Worm (Caenorhabditis elegans): ENCODE data around the gene coh-4.

- TF ChIP-seq ama-1 (optimal IDR thresholded peaks at IDR 0.05) = no peak
- no peak for TF ChIP-seq flt-1 (GFP tag; IDR thresholded peaks at IDR 0.05)
- TF ChIP-seq pes-1 (GFP tag; IDR thresholded peaks at IDR 0.05) = no peak
- no peak for TF ChIP-seq hmg-4 (GFP tag; optimal IDR thresholded peaks at IDR 0.05)
- TF ChIP-seq scrt-1 (GFP tag; IDR thresholded peaks at IDR 0.05) = no peak
- TF ChIP-seq ceh-36 (tag; optimal IDR thresholded peaks at IDR 0.05) = no peak
- no peak for TF ChIP-seq hmbx-1 (tag; optimal IDR thresholded peaks at IDR 0.05)
- no peak for TF ChIP-seq ceh-13 (GFP tag; optimal IDR thresholded peaks at IDR 0.05)
- no peak for TF ChIP-seq tra-4 (tag; optimal IDR thresholded peaks at IDR 0.05)
- TF ChIP-seq sea-1 (GFP tag; conservative IDR thresholded peaks at IDR 0.05) = no peak
- no peak for TF ChIP-seq F13C5.2 (tag; optimal IDR thresholded peaks at IDR 0.05)
- TF ChIP-seq hnd-1 (tag; optimal IDR thresholded peaks at IDR 0.05) = no peak
- no peak for TF ChIP-seq tbx-11 (GFP tag; IDR thresholded peaks at IDR 0.05)
Measured at ce11 chrV:4168045-4168444, 7.4 kb downstream of the coh-4 start.

Data from whole organism, early embryonic.